Worm (Caenorhabditis elegans): Measurements from ENCODE around the gene R10D12.8.

DNA sequence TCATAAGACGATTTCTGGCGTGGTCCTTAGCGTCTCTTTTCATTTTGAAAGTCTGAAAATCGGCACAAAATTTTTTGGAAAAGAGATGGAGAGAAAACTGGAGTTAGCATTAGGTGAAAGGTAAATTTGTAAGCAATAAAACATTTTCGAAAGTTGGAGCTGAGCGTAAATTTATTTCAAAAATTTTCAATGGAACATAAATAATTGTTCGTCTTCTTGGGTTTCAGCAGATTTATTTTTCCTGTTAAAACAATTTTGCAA lies 44.2 kb downstream of the R10D12.8 start, which contains the start of gene C06B3.6:
- TF ChIP-seq nhr-11 (tag; optimal IDR thresholded peaks at IDR 0.05) (no peak), che-1 (tag; optimal IDR thresholded peaks at IDR 0.05) (no peak), pha-2 (tag; optimal IDR thresholded peaks at IDR 0.05) (no peak), ceh-45 (GFP tag; IDR thresholded peaks at IDR 0.05) (no peak)
